Worm (Caenorhabditis elegans) whole organism, young adult: ENCODE results near the gene fmil-1.

Experiments
- F49E8.2 ChIP-seq: sonication (generic microtip); optimal IDR thresholded peaks from 3 replicates; lab custom pipeline; 2017; ENCODE audit warnings: missing genetic modification characterization, mild to moderate bottlenecking, missing compliant biosample characterization, antibody characterized with exemption, moderate library complexity; ENCODE audit not compliant: insufficient read depth
- Y53G8AR.9 ChIP-seq: fragments of 200-800 bp; sonication (Bioruptor generic); conservative IDR thresholded peaks from 2 replicates; pipeline ENCODE4 v1.3.6; 2022; ENCODE audit warnings: missing genetic modification reagents, missing genetic modification characterization, missing compliant biosample characterization
- dpl-1 ChIP-seq: fragments of 150-350 bp; optimal IDR thresholded peaks from 2 replicates; lab custom pipeline; 2014; ENCODE audit warnings: missing biosample characterization, missing genetic modification reagents, missing genetic modification characterization
- him-1 ChIP-seq: sonication (generic microtip); optimal IDR thresholded peaks from 2 replicates; lab custom pipeline; 2016; ENCODE audit warnings: missing genotype, missing genetic modification reagents, missing genetic modification characterization, missing compliant biosample characterization
- hsf-1 ChIP-seq: fragments of 200-800 bp; sonication (Bioruptor generic); IDR thresholded peaks from 2 replicates; pipeline ENCODE4 v1.3.6; 2022; ENCODE audit warnings: missing genetic modification reagents, missing genetic modification characterization, missing compliant biosample characterization
- mxl-1 ChIP-seq: sonication (generic microtip); optimal IDR thresholded peaks from 2 replicates; lab custom pipeline; 2016; ENCODE audit warnings: missing genetic modification characterization, missing compliant biosample characterization
- nfya-1 ChIP-seq: sonication (generic microtip); optimal IDR thresholded peaks from 2 replicates; lab custom pipeline; 2017; ENCODE audit warnings: antibody characterized with exemption, missing compliant biosample characterization, missing genetic modification characterization, borderline replicate concordance; ENCODE audit not compliant: insufficient read depth
- nfyb-1 ChIP-seq: fragments of 200-800 bp; sonication (Bioruptor generic); IDR thresholded peaks from 2 replicates; pipeline ENCODE4 v1.3.6; 2022; ENCODE audit warnings: missing genetic modification reagents, missing genetic modification characterization, missing compliant biosample characterization
- nhr-80 ChIP-seq: sonication (generic microtip); optimal IDR thresholded peaks from 2 replicates; lab custom pipeline; 2016; ENCODE audit warnings: missing genetic modification characterization, missing compliant biosample characterization
- unc-62 ChIP-seq: fragments of 150-350 bp; optimal IDR thresholded peaks from 2 replicates; lab custom pipeline; 2014; ENCODE audit warnings: missing biosample characterization, missing genetic modification reagents, missing genetic modification characterization
- ztf-6 ChIP-seq: fragments of 200-800 bp; sonication (Bioruptor generic); IDR thresholded peaks from 2 replicates; pipeline ENCODE4 v1.3.6; 2022; ENCODE audit warnings: missing genetic modification reagents, missing genetic modification characterization, missing compliant biosample characterization

ce11 chrIV:3624597-3624996 is 43.9 kb downstream of the fmil-1 start, which contains the start of the genes cha-1 and unc-17:
- TF ChIP-seq mxl-1 (tag; lab: Kevin White, UChicago) = no peak
- no peak for TF ChIP-seq dpl-1 (GFP tag; lab: Kevin White, UChicago)
- no peak for TF ChIP-seq nfya-1 (tag; lab: Kevin White, UChicago)
- TF ChIP-seq unc-62 = no peak
- no peak for TF ChIP-seq nfyb-1 (GFP tag; lab: Robert Waterston, UW)
- TF ChIP-seq hsf-1 (GFP tag; lab: Robert Waterston, UW) = no peak
- TF ChIP-seq ztf-6 (GFP tag; lab: Robert Waterston, UW) = no peak
- no peak for TF ChIP-seq nhr-80 (tag; lab: Kevin White, UChicago)
- no peak for TF ChIP-seq him-1 (tag; lab: Kevin White, UChicago)
- no peak for TF ChIP-seq Y53G8AR.9
- no peak for TF ChIP-seq F49E8.2 (tag; lab: Kevin White, UChicago)
